Worm (Caenorhabditis elegans) whole organism, young adult: ENCODE data around the gene pcn-1.
A peak's percentile ranks its signal among the peaks of the same experiment; 100 is the strongest.

Experiments used
- B0261.1 ChIP-seq: sonication (generic microtip); optimal IDR thresholded peaks from 2 replicates; lab custom pipeline; 2016; ENCODE audit warnings: mild to moderate bottlenecking, missing genetic modification characterization, moderate library complexity, missing compliant biosample characterization
- B0336.3 ChIP-seq: fragments of 200-800 bp; sonication (Bioruptor generic); IDR thresholded peaks from 2 replicates; pipeline ENCODE4 v1.3.6; 2022; ENCODE audit warnings: missing genetic modification characterization, missing compliant biosample characterization
- F33H1.4 ChIP-seq: fragments of 200-800 bp; sonication (Bioruptor generic); IDR thresholded peaks from 2 replicates; pipeline ENCODE4 v1.3.6; 2022; ENCODE audit warnings: missing genetic modification reagents, missing genetic modification characterization, missing compliant biosample characterization
- F57C9.4 ChIP-seq: sonication (generic microtip); optimal IDR thresholded peaks from 2 replicates; lab custom pipeline; 2017; ENCODE audit warnings: mild to moderate bottlenecking, missing genetic modification characterization, missing compliant biosample characterization
- K12H6.12 ChIP-seq: fragments of 200-800 bp; sonication (Bioruptor generic); optimal IDR thresholded peaks from 2 replicates; lab custom pipeline; 2018; ENCODE audit warnings: mild to moderate bottlenecking, missing genetic modification characterization, missing compliant biosample characterization
- T26A5.8 ChIP-seq: sonication (generic microtip); optimal IDR thresholded peaks from 2 replicates; lab custom pipeline; 2016; ENCODE audit warnings: missing genetic modification characterization, missing compliant biosample characterization
- ZK185.1 ChIP-seq: sonication (generic microtip); optimal IDR thresholded peaks from 2 replicates; lab custom pipeline; 2016; ENCODE audit warnings: mild to moderate bottlenecking, missing genetic modification characterization, missing compliant biosample characterization; ENCODE audit not compliant: poor library complexity, severe bottlenecking
- akir-1 ChIP-seq: fragments of 200-800 bp; sonication (Bioruptor generic); optimal IDR thresholded peaks from 2 replicates; lab custom pipeline; 2018; ENCODE audit warnings: mild to moderate bottlenecking, missing genetic modification characterization, moderate library complexity, missing compliant biosample characterization
- aptf-3 ChIP-seq: fragments of 200-800 bp; sonication (Bioruptor generic); IDR thresholded peaks from 2 replicates; pipeline ENCODE4 v1.3.6; 2022; ENCODE audit warnings: missing genetic modification characterization, missing compliant biosample characterization
- athp-1 ChIP-seq: sonication (generic microtip); optimal IDR thresholded peaks from 2 replicates; lab custom pipeline; 2017; ENCODE audit warnings: mild to moderate bottlenecking, missing genetic modification characterization, missing compliant biosample characterization
- ccch-3 ChIP-seq: fragments of 200-800 bp; sonication (Bioruptor generic); optimal IDR thresholded peaks from 2 replicates; lab custom pipeline; 2018; ENCODE audit warnings: mild to moderate bottlenecking, missing genetic modification characterization, missing compliant biosample characterization
- cebp-1 ChIP-seq, 2 experiments: fragments of 200-800 bp in 1 of 2; sonication (Bioruptor generic) in 1 of 2; sonication (generic microtip) in 1 of 2; IDR thresholded peaks in 1 of 2; optimal IDR thresholded peaks in 1 of 2; 2 replicates each; pipeline versions ENCODE4 v1.3.6 to Lab custom; 2017 to 2022; ENCODE audit warnings: missing compliant biosample characterization in 2 of 2, missing genetic modification characterization in 2 of 2, mild to moderate bottlenecking in 1 of 2, missing genetic modification reagents in 1 of 2, moderate library complexity in 1 of 2
- ceh-100 ChIP-seq: fragments of 200-800 bp; sonication (Bioruptor generic); IDR thresholded peaks from 2 replicates; pipeline ENCODE4 v1.3.6; 2022; ENCODE audit warnings: missing genetic modification reagents, missing genetic modification characterization, missing compliant biosample characterization
- ceh-27 ChIP-seq: fragments of 200-800 bp; sonication (Bioruptor generic); optimal IDR thresholded peaks from 2 replicates; lab custom pipeline; 2018; ENCODE audit warnings: mild to moderate bottlenecking, missing genetic modification characterization, moderate library complexity, missing compliant biosample characterization
- ceh-91 ChIP-seq: fragments of 200-800 bp; sonication (Bioruptor generic); IDR thresholded peaks from 2 replicates; pipeline ENCODE4 v1.3.6; 2022; ENCODE audit warnings: missing genetic modification reagents, missing genetic modification characterization, missing compliant biosample characterization
- chd-7 ChIP-seq: sonication (generic microtip); optimal IDR thresholded peaks from 2 replicates; lab custom pipeline; 2016; ENCODE audit warnings: mild to moderate bottlenecking, missing genetic modification characterization, moderate library complexity, missing compliant biosample characterization
- dox-1 ChIP-seq: fragments of 200-800 bp; sonication (Bioruptor generic); IDR thresholded peaks from 2 replicates; pipeline ENCODE4 v1.3.6; 2022; ENCODE audit warnings: missing genetic modification reagents, missing genetic modification characterization, missing compliant biosample characterization
- dpff-1 ChIP-seq: sonication (generic microtip); optimal IDR thresholded peaks from 2 replicates; lab custom pipeline; 2017; ENCODE audit warnings: mild to moderate bottlenecking, missing genetic modification characterization, missing compliant biosample characterization
- egl-18 ChIP-seq: fragments of 200-800 bp; sonication (Bioruptor generic); IDR thresholded peaks from 2 replicates; pipeline ENCODE4 v1.3.6; 2022; ENCODE audit warnings: missing genetic modification reagents, missing genetic modification characterization, missing compliant biosample characterization
- egrh-3 ChIP-seq: fragments of 200-800 bp; sonication (Bioruptor generic); IDR thresholded peaks from 2 replicates; pipeline ENCODE4 v1.3.6; 2022; ENCODE audit warnings: missing genetic modification reagents, missing genetic modification characterization, missing compliant biosample characterization
- hlh-26 ChIP-seq: fragments of 200-800 bp; sonication (Bioruptor generic); conservative IDR thresholded peaks from 2 replicates; pipeline ENCODE4 v1.3.6; 2022; ENCODE audit warnings: missing genetic modification reagents, missing genetic modification characterization, missing compliant biosample characterization
- hrde-1 ChIP-seq: sonication (generic microtip); optimal IDR thresholded peaks from 2 replicates; lab custom pipeline; 2016; ENCODE audit warnings: missing genetic modification characterization, mild to moderate bottlenecking, missing compliant biosample characterization, moderate library complexity, missing genotype, missing genetic modification reagents, borderline replicate concordance
- lin-26 ChIP-seq: fragments of 200-800 bp; sonication (Bioruptor generic); IDR thresholded peaks from 2 replicates; pipeline ENCODE4 v1.3.6; 2022; ENCODE audit warnings: missing genetic modification reagents, missing genetic modification characterization, missing compliant biosample characterization
- lin-35 ChIP-seq, 3 experiments: fragments of 150-350 bp in 2 of 3; sonication (generic microtip) in 1 of 3; optimal IDR thresholded peaks; 2 replicates each; lab custom pipeline; 2014 to 2018; ENCODE audit warnings: missing biosample characterization in 3 of 3, missing genetic modification characterization in 3 of 3, missing genetic modification reagents in 3 of 3
- lsy-27 ChIP-seq: sonication (generic microtip); optimal IDR thresholded peaks from 2 replicates; lab custom pipeline; 2017; ENCODE audit warnings: missing genetic modification characterization, mild to moderate bottlenecking, missing compliant biosample characterization, antibody characterized with exemption, missing genotype, borderline replicate concordance; ENCODE audit not compliant: insufficient read depth
- madf-8 ChIP-seq: fragments of 200-800 bp; sonication (Bioruptor generic); conservative IDR thresholded peaks from 2 replicates; pipeline ENCODE4 v1.3.6; 2022; ENCODE audit warnings: missing genetic modification reagents, missing genetic modification characterization, missing compliant biosample characterization
- mcd-1 ChIP-seq: fragments of 200-800 bp; sonication (Bioruptor generic); IDR thresholded peaks from 2 replicates; pipeline ENCODE4 v1.3.6; 2022; ENCODE audit warnings: missing genetic modification reagents, missing genetic modification characterization, missing compliant biosample characterization
- nfya-2 ChIP-seq: fragments of 200-800 bp; sonication (Bioruptor generic); IDR thresholded peaks from 2 replicates; pipeline ENCODE4 v1.3.6; 2022; ENCODE audit warnings: missing genetic modification reagents, missing genetic modification characterization, missing compliant biosample characterization
- nhr-80 ChIP-seq: sonication (generic microtip); optimal IDR thresholded peaks from 2 replicates; lab custom pipeline; 2016; ENCODE audit warnings: missing genetic modification characterization, missing compliant biosample characterization
- nhr-90 ChIP-seq: sonication (generic microtip); optimal IDR thresholded peaks from 2 replicates; lab custom pipeline; 2016; ENCODE audit warnings: missing genotype, mild to moderate bottlenecking, missing genetic modification characterization, missing compliant biosample characterization
- pha-4 ChIP-seq: fragments of 150-350 bp; sonication (generic microtip); optimal IDR thresholded peaks from 2 replicates; lab custom pipeline; 2014; ENCODE audit warnings: missing biosample characterization, missing genetic modification reagents, missing genetic modification characterization
- rcor-1 ChIP-seq: fragments of 200-800 bp; sonication (Bioruptor generic); IDR thresholded peaks from 2 replicates; pipeline ENCODE4 v1.3.6; 2022; ENCODE audit warnings: missing genetic modification reagents, missing genetic modification characterization, missing compliant biosample characterization
- rec-8 ChIP-seq, 2 experiments: sonication (generic microtip); optimal IDR thresholded peaks; 2 replicates each; lab custom pipeline; 2016; ENCODE audit warnings: mild to moderate bottlenecking in 2 of 2, missing genetic modification characterization in 2 of 2, missing genetic modification reagents in 2 of 2, missing genotype in 2 of 2, missing biosample characterization in 1 of 2, missing compliant biosample characterization in 1 of 2, moderate library complexity in 1 of 2
- repo-1 ChIP-seq: sonication (generic microtip); optimal IDR thresholded peaks from 2 replicates; lab custom pipeline; 2017; ENCODE audit warnings: mild to moderate bottlenecking, missing genetic modification characterization, missing compliant biosample characterization
- snpc-3.4 ChIP-seq: sonication (generic microtip); optimal IDR thresholded peaks from 2 replicates; lab custom pipeline; 2017; ENCODE audit warnings: missing genetic modification characterization, mild to moderate bottlenecking, missing compliant biosample characterization, antibody characterized with exemption, moderate library complexity, missing genotype, missing genetic modification reagents
- tbp1 ChIP-seq: fragments of 200-800 bp; sonication (Bioruptor generic); optimal IDR thresholded peaks from 2 replicates; lab custom pipeline; 2018; ENCODE audit warnings: mild to moderate bottlenecking, missing genetic modification characterization, missing compliant biosample characterization
- unc-62 ChIP-seq: fragments of 150-350 bp; optimal IDR thresholded peaks from 2 replicates; lab custom pipeline; 2014; ENCODE audit warnings: missing biosample characterization, missing genetic modification reagents, missing genetic modification characterization
- xnd-1 ChIP-seq: sonication (generic microtip); optimal IDR thresholded peaks from 2 replicates; lab custom pipeline; 2016; ENCODE audit warnings: missing genotype, missing genetic modification reagents, missing genetic modification characterization, missing compliant biosample characterization
- zfh-2 ChIP-seq: fragments of 200-800 bp; sonication (Bioruptor generic); conservative IDR thresholded peaks from 2 replicates; pipeline ENCODE4 v1.3.6; 2022; ENCODE audit warnings: missing genetic modification reagents, missing genetic modification characterization, missing compliant biosample characterization
- ztf-22 ChIP-seq: fragments of 200-800 bp; sonication (Bioruptor generic); optimal IDR thresholded peaks from 2 replicates; lab custom pipeline; 2018; ENCODE audit warnings: mild to moderate bottlenecking, missing genetic modification characterization, moderate library complexity, missing compliant biosample characterization
- ztf-3 ChIP-seq: fragments of 200-800 bp; sonication (Bioruptor generic); optimal IDR thresholded peaks from 2 replicates; lab custom pipeline; 2018; ENCODE audit warnings: mild to moderate bottlenecking, missing genetic modification characterization, missing compliant biosample characterization

pcn-1 gene

DNA sequence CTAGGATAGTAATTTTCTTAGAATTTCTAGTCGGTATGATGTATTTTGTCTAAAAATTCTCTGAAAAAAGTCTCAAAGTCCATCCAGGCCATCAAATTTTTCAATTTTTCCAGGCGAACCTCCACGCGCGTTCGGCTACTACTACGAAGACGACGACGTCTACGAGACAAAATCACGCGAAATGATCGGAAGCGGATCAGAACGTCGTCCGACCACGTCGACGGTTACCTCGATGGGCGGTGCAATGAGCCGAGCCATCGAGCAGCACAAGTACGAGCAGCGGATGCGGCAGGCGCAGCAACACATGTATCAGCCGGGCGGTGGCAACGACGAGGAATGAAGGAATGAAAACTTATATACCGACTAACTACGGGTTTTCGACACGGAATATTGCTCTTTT, 35.6 kb downstream of the pcn-1 start:
- TF ChIP-seq mcd-1 (GFP tag; lab: Robert Waterston, UW) (0 out of 2 replicates have a peak, but pooled peaks have one; percentile 7), zfh-2 (GFP tag; lab: Robert Waterston, UW) (peak; percentile 62), B0261.1 (tag; lab: Kevin White, UChicago) (no peak), egl-18 (GFP tag; lab: Robert Waterston, UW) (0 out of 2 replicates have a peak, but pooled peaks have one; percentile 6)

DNA sequence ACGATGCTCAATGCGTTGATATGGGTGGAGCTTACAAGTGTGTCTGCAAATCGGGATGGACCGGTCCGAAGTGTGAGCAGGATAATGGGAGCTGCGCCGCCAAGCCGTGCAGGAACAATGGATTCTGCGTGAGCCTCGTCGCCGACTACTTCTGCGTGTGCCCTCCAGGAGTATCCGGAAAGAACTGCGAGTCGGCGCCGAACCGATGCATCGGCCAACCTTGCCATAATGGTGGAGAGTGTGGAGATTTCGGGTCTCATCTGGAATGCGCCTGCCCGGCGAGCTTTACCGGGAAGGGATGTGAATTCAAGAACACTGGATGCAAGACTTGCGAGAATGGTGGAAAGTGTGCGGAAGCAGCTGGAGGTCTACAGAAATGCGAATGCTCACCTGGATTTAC, 39.3 kb downstream of the pcn-1 start:
- TF ChIP-seq F33H1.4 (GFP tag; lab: Robert Waterston, UW), result no peak
- peak; percentile 75 for TF ChIP-seq zfh-2 (GFP tag; lab: Robert Waterston, UW)
- no peak for TF ChIP-seq hrde-1
- TF ChIP-seq chd-7, result no peak
- no peak for TF ChIP-seq tbp1 (GFP tag; lab: Kevin White, UChicago)
- no peak for TF ChIP-seq nfya-2

DNA sequence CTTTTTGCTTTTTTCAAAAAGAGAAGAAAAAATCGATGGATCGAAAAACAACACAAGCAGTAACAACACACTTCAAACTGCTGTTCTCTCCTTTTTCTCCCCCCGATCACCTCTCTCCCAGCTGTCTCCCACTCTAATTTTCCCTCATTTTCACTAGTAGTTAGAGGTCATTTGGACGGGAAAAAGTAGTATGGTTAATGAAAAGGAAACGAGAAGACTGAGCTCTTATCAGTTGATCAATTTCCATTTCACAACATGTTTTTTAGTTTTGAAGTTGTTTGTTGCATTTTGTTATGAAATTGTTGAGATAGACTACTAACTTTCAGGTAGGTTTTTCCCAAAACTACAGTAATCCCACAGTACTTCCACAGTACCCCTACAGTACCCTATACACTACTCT, 40.8 kb downstream of the pcn-1 start:
- TF ChIP-seq cebp-1 (GFP tag; IDR thresholded peaks at IDR 0.05; lab: Robert Waterston, UW) (peak; percentile 29; the same call in 1 of the 2 replicates), cebp-1 (tag; optimal IDR thresholded peaks at IDR 0.05; lab: Kevin White, UChicago) (peak; percentile 54), akir-1 (GFP tag; lab: Kevin White, UChicago) (no peak), xnd-1 (tag; lab: Kevin White, UChicago) (no peak), nhr-80 (tag; lab: Kevin White, UChicago) (peak; percentile 12), ceh-91 (GFP tag; lab: Robert Waterston, UW) (no peak), egrh-3 (no peak), B0336.3 (GFP tag; lab: Robert Waterston, UW) (no peak), rec-8 (tag; optimal IDR thresholded peaks at IDR 0.05; lab: Kevin White, UChicago) (no peak), ZK185.1 (tag; lab: Kevin White, UChicago) (no peak), madf-8 (GFP tag; lab: Robert Waterston, UW) (no peak), dpff-1 (tag; lab: Kevin White, UChicago) (no peak), ztf-22 (GFP tag; lab: Kevin White, UChicago) (no peak), pha-4 (tag; lab: Kevin White, UChicago) (no peak), K12H6.12 (no peak)

DNA sequence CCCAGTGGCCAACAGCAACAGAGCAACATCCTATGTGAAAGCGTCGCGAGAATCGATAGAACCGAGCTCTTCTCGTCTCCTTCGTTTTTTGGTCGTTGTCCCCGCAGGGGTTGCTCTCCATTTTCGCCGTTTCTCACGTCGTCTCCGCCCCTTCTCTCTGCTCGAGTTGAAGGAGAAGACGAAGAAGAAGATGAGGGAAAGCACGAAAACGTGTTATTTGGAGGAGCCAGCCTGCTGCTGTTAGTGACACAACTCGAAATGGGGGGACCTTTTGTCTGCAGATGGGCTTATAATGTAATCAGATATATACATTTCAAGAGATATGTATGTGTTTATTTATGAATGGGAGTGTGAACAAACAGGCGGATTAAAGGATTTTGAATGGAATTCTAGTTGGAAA, 41.6 kb downstream of the pcn-1 start, which contains the start of gene W02C12.2:
Gene W02C12.2, minus strand, starts transcription at position 277 of the 400 bp plus-strand sequence.
- TF ChIP-seq rcor-1 (GFP tag; lab: Robert Waterston, UW) (no peak), ceh-27 (GFP tag; lab: Kevin White, UChicago) (peak; percentile 30), lin-35 (GFP tag; optimal IDR thresholded peaks at IDR 0.05; lab: Kevin White, UChicago) (no peak), zfh-2 (GFP tag; lab: Robert Waterston, UW) (peak; percentile 53; the same call in 1 of the 2 replicates), B0261.1 (tag; lab: Kevin White, UChicago) (no peak), ztf-3 (GFP tag; lab: Kevin White, UChicago) (no peak), F57C9.4 (tag; lab: Kevin White, UChicago) (no peak)

DNA sequence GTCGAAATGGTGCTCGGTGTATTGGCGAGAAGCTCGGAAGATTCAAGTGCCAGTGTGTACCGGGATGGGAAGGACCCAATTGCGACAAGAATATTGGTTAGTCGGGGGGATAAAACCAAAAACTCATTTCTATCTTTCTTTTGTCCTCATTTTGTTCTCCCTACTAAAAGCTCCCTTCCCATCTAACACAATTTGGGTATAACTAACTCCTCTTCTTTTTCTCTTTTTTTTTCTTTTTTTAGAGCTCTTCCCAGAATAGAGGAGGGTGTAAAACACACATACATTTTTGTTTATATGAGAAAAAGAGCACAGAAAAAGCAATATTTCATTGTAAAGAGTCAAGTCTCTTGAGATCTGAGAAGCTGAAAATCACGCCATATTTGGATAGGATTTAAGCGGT, 44.1 kb downstream of the pcn-1 start:
- TF ChIP-seq snpc-3.4 (tag; lab: Kevin White, UChicago) (no peak), mcd-1 (GFP tag; lab: Robert Waterston, UW) (no peak), repo-1 (tag; lab: Kevin White, UChicago) (no peak), ccch-3 (no peak), unc-62 (no peak), lin-26 (no peak), ZK185.1 (tag; lab: Kevin White, UChicago) (no peak), ceh-100 (no peak), aptf-3 (GFP tag; lab: Robert Waterston, UW) (no peak), dox-1 (GFP tag; lab: Robert Waterston, UW) (no peak), lsy-27 (tag; lab: Kevin White, UChicago) (no peak), athp-1 (no peak), T26A5.8 (tag; lab: Kevin White, UChicago) (no peak), hlh-26 (no peak), nhr-90 (tag; lab: Kevin White, UChicago) (no peak), F57C9.4 (tag; lab: Kevin White, UChicago) (no peak)
- TF ChIP-seq, all 124 proteins: peak for 0
